Worm (Caenorhabditis elegans): Measurements from ENCODE around the gene frm-3.

The frm-3 gene

ce11 chrX:11546445-11547275, 25.6 kb upstream of the frm-3 start, which contains the start of gene selt-1.1:
selt-1.1 (minus strand) TSS chrX:11546495.
- TF ChIP-seq unc-3 (GFP tag; conservative IDR thresholded peaks at IDR 0.05), result no peak
- no peak for TF ChIP-seq unc-3 (tag; optimal IDR thresholded peaks at IDR 0.05)
- no peak for TF ChIP-seq pha-4 (tag; optimal IDR thresholded peaks at IDR 0.05)
- peak; percentile 51 for TF ChIP-seq elt-2 (tag; optimal IDR thresholded peaks at IDR 0.05)
- no peak for TF ChIP-seq fkh-10 (GFP tag; optimal IDR thresholded peaks at IDR 0.05)
- TF ChIP-seq tbx-7 (tag; optimal IDR thresholded peaks at IDR 0.05), result no peak
- TF ChIP-seq syd-9 (tag; optimal IDR thresholded peaks at IDR 0.05), result peak; percentile 8
- no peak for TF ChIP-seq hlh-8 (tag; optimal IDR thresholded peaks at IDR 0.05)
- no peak for TF ChIP-seq che-1 (tag; optimal IDR thresholded peaks at IDR 0.05)
- TF ChIP-seq ceh-30 (tag; optimal IDR thresholded peaks at IDR 0.05), result no peak
- TF ChIP-seq dmd-4 (tag; optimal IDR thresholded peaks at IDR 0.05; ENCODE audit: borderline replicate concordance), result no peak
- peak; percentile 85 for TF ChIP-seq ceh-31 (tag; optimal IDR thresholded peaks at IDR 0.05)
- no peak for TF ChIP-seq pros-1 (tag; optimal IDR thresholded peaks at IDR 0.05)
- TF ChIP-seq nfya-1 (tag; optimal IDR thresholded peaks at IDR 0.05), result peak; percentile 57
- TF ChIP-seq ceh-18 (tag; optimal IDR thresholded peaks at IDR 0.05), result peak; percentile 13
- no peak for TF ChIP-seq ceh-9 (tag; optimal IDR thresholded peaks at IDR 0.05)
- TF ChIP-seq sox-2 (GFP tag; IDR thresholded peaks at IDR 0.05), result no peak
- TF ChIP-seq ceh-48 (tag; optimal IDR thresholded peaks at IDR 0.05), result peak; percentile 83
- no peak for TF ChIP-seq ceh-14 (tag; optimal IDR thresholded peaks at IDR 0.05)
- no peak for TF ChIP-seq ceh-45 (GFP tag; IDR thresholded peaks at IDR 0.05)
- peak; percentile 5 for TF ChIP-seq ceh-2 (tag; optimal IDR thresholded peaks at IDR 0.05)
- TF ChIP-seq ceh-19 (GFP tag; optimal IDR thresholded peaks at IDR 0.05), result no peak
- peak; percentile 45 for TF ChIP-seq unc-55 (GFP tag; optimal IDR thresholded peaks at IDR 0.05)
- TF ChIP-seq gmeb-2 (tag; optimal IDR thresholded peaks at IDR 0.05), result no peak
- peak; percentile 24 for TF ChIP-seq hlh-30 (tag; optimal IDR thresholded peaks at IDR 0.05; ENCODE audit: insufficient read depth)
- TF ChIP-seq npax-4 (tag; optimal IDR thresholded peaks at IDR 0.05), result no peak
- no peak for TF ChIP-seq pag-3 (tag; optimal IDR thresholded peaks at IDR 0.05; ENCODE audit: borderline replicate concordance)
- no peak for TF ChIP-seq pha-2 (tag; optimal IDR thresholded peaks at IDR 0.05)
- TF ChIP-seq C38D4.7 (GFP tag; optimal IDR thresholded peaks at IDR 0.05), result no peak
- no peak for TF ChIP-seq ttx-3 (tag; optimal IDR thresholded peaks at IDR 0.05)
- no peak for TF ChIP-seq ets-4 (tag; optimal IDR thresholded peaks at IDR 0.05)
- no peak for TF ChIP-seq K09A11.1 (tag; optimal IDR thresholded peaks at IDR 0.05; ENCODE audit: insufficient read depth)
- peak; percentile 54 for TF ChIP-seq ceh-22 (tag; optimal IDR thresholded peaks at IDR 0.05)
- TF ChIP-seq ceh-34 (tag; optimal IDR thresholded peaks at IDR 0.05), result peak; percentile 49
- TF ChIP-seq ref-2 (tag; optimal IDR thresholded peaks at IDR 0.05), result peak; percentile 64
- no peak for TF ChIP-seq fkh-6 (tag; optimal IDR thresholded peaks at IDR 0.05)
- no peak for TF ChIP-seq hlh-13 (GFP tag; optimal IDR thresholded peaks at IDR 0.05)
- no peak for TF ChIP-seq zip-5 (tag; optimal IDR thresholded peaks at IDR 0.05)
- TF ChIP-seq tbx-2 (tag; optimal IDR thresholded peaks at IDR 0.05), result peak; percentile 67
- TF ChIP-seq nhr-232 (tag; optimal IDR thresholded peaks at IDR 0.05), result no peak
- no peak for TF ChIP-seq ahr-1 (tag; optimal IDR thresholded peaks at IDR 0.05)
- TF ChIP-seq madf-2 (tag; optimal IDR thresholded peaks at IDR 0.05), result peak; percentile 13
- no peak for TF ChIP-seq pat-9 (tag; optimal IDR thresholded peaks at IDR 0.05)
- TF ChIP-seq lim-6 (tag; optimal IDR thresholded peaks at IDR 0.05), result no peak
- TF ChIP-seq fax-1 (tag; optimal IDR thresholded peaks at IDR 0.05), result peak; percentile 32
- TF ChIP-seq rnt-1 (tag; optimal IDR thresholded peaks at IDR 0.05), result peak; percentile 43
- TF ChIP-seq eyg-1 (tag; optimal IDR thresholded peaks at IDR 0.05), result peak; percentile 2
- TF ChIP-seq unc-42 (tag; optimal IDR thresholded peaks at IDR 0.05), result no peak
- TF ChIP-seq dve-1 (tag; optimal IDR thresholded peaks at IDR 0.05), result no peak

Measured in whole organism, late embryonic.